Worm (Caenorhabditis elegans): Measurements from ENCODE around the gene C39D10.11.

The C39D10.11 gene

ce11 chrX:7900180-7900579, 2.9 kb upstream of the C39D10.11 start:
- TF ChIP-seq F13H6.1 (tag; optimal IDR thresholded peaks at IDR 0.05) (no peak), ceh-82 (tag; optimal IDR thresholded peaks at IDR 0.05) (no peak), ztf-4 (tag; optimal IDR thresholded peaks at IDR 0.05) (no peak), mdl-1 (tag; optimal IDR thresholded peaks at IDR 0.05) (no peak)

DNA sequence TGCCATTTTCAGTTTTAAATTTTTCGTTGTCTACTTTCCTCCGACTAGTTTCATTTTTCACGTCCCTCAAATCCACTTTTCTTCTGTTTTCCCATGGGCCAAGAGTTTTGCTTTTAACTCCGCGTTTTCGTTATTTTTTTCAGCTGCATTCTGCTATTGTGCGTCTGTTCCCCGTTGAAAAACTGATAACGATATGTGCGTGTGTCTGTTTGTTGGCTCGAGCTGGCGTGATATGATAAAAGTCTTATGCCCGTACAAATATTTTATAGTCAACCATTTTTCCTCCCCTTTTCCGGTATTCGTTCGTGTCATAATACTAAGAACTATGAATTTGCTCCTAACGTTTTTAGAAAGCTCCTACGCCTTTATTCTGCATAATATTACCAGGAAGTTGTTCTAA, 1.2 kb upstream of the C39D10.11 start:
- TF ChIP-seq zag-1 (tag; optimal IDR thresholded peaks at IDR 0.05) (no peak), fos-1 (tag; optimal IDR thresholded peaks at IDR 0.05) (peak; percentile 61)

ce11 chrX:7906430-7907014, 3.4 kb downstream of the C39D10.11 start, which contains the start of gene C39D10.1:
Gene C39D10.1 (plus strand): TSS chrX:7906964.
- TF ChIP-seq fos-1 (tag; optimal IDR thresholded peaks at IDR 0.05) (peak; percentile 11), egl-27 (tag; optimal IDR thresholded peaks at IDR 0.05) (no peak), nhr-11 (tag; optimal IDR thresholded peaks at IDR 0.05) (peak; percentile 6), crh-2 (tag; optimal IDR thresholded peaks at IDR 0.05) (peak; percentile 19), gmeb-1 (tag; optimal IDR thresholded peaks at IDR 0.05) (peak; percentile 17), nhr-129 (tag; optimal IDR thresholded peaks at IDR 0.05) (peak; percentile 7), ceh-82 (tag; optimal IDR thresholded peaks at IDR 0.05) (no peak)

DNA sequence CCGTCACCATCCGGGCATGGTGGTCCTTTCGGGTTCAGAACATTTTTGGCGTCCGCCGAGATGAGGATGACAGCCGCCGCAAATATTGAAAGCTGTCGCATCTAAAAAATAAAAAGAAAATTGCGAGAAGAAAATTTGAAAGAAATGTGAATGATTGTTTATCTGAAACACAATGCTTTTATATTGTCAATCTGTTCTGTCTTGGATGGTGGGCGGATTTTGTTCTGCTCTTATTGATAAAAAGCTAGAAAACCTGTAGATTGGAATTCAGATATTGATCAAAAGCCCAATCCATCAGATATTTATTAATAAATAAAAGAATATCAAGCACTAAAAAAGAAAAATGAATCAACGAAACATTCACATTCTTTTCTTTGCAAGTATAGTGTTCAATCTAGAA, 10.8 kb downstream of the C39D10.11 start, which contains the start of gene C39D10.7:
Gene C39D10.7, minus strand, starts transcription at position 101 of the 400 bp plus-strand sequence.
- TF ChIP-seq ceh-82 (tag; optimal IDR thresholded peaks at IDR 0.05), result no peak
- TF ChIP-seq C34F6.9 (tag; optimal IDR thresholded peaks at IDR 0.05), result no peak
- no peak for TF ChIP-seq skn-1 (tag; optimal IDR thresholded peaks at IDR 0.05)
- TF ChIP-seq F13H6.1 (tag; optimal IDR thresholded peaks at IDR 0.05), result no peak
- no peak for TF ChIP-seq ztf-11 (tag; optimal IDR thresholded peaks at IDR 0.05)
- TF ChIP-seq ama-1 (optimal IDR thresholded peaks at IDR 0.05), result no peak
- TF ChIP-seq unc-62 (GFP tag; optimal IDR thresholded peaks at IDR 0.05), result no peak
- no peak for TF ChIP-seq nhr-77 (tag; optimal IDR thresholded peaks at IDR 0.05)
- TF ChIP-seq mab-5 (tag; optimal IDR thresholded peaks at IDR 0.05), result no peak
- no peak for TF ChIP-seq mbf-1 (tag; optimal IDR thresholded peaks at IDR 0.05)
- no peak for TF ChIP-seq elt-1 (tag; optimal IDR thresholded peaks at IDR 0.05)
- no peak for TF ChIP-seq gmeb-1 (tag; optimal IDR thresholded peaks at IDR 0.05)
- no peak for TF ChIP-seq dmd-4 (tag; optimal IDR thresholded peaks at IDR 0.05)
- no peak for TF ChIP-seq snpc-4 (tag; optimal IDR thresholded peaks at IDR 0.05)
- TF ChIP-seq ZK546.5 (tag; optimal IDR thresholded peaks at IDR 0.05), result no peak
- TF ChIP-seq fos-1 (tag; optimal IDR thresholded peaks at IDR 0.05), result no peak
- no peak for TF ChIP-seq sem-4 (tag; optimal IDR thresholded peaks at IDR 0.05)
- TF ChIP-seq alr-1 (tag; optimal IDR thresholded peaks at IDR 0.05), result no peak

- no peak for TF ChIP-seq mab-5 (tag; optimal IDR thresholded peaks at IDR 0.05)
- TF ChIP-seq unc-39 (tag; optimal IDR thresholded peaks at IDR 0.05), result no peak
Observed at ce11 chrX:7915616-7916015, 12.5 kb downstream of the C39D10.11 start.

DNA sequence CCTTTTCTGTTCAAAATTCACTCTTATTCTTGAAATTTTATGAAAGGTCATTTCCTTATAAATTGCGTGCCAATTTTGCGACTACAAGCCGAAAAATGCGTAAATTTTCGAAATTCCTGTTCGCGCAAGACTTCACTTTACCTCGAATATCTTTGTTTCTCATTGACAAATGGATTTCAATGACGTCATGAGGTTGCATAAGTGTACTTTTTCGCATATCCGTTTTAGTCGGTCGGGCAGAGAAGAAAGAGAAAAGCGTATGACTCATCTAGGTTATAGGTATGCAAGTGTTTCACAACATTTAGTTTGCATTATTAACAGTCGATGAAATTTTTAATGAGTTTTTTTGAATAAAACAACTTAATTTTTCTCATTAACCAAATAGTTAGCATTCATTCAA, 13.0 kb downstream of the C39D10.11 start:
- TF ChIP-seq F13H6.1 (tag; optimal IDR thresholded peaks at IDR 0.05) (no peak), fos-1 (tag; optimal IDR thresholded peaks at IDR 0.05) (peak; percentile 38), mbf-1 (tag; optimal IDR thresholded peaks at IDR 0.05) (no peak), C34F6.9 (tag; optimal IDR thresholded peaks at IDR 0.05) (peak; percentile 24), ztf-1 (GFP tag; conservative IDR thresholded peaks at IDR 0.05) (no peak), elt-1 (tag; optimal IDR thresholded peaks at IDR 0.05) (no peak)

- TF ChIP-seq R02D3.7 (tag; optimal IDR thresholded peaks at IDR 0.05), result no peak
- no peak for TF ChIP-seq dmd-4 (tag; optimal IDR thresholded peaks at IDR 0.05)
- no peak for TF ChIP-seq sem-4 (tag; optimal IDR thresholded peaks at IDR 0.05)
- TF ChIP-seq aly-2 (tag; optimal IDR thresholded peaks at IDR 0.05), result no peak
- TF ChIP-seq ceh-16 (tag; optimal IDR thresholded peaks at IDR 0.05), result no peak
- no peak for TF ChIP-seq unc-62 (GFP tag; optimal IDR thresholded peaks at IDR 0.05)
Observed at ce11 chrX:7921130-7921529, 18.1 kb downstream of the C39D10.11 start.

Measured in whole organism, L2 larva.